Worm (Caenorhabditis elegans) whole organism, L4 larva: ENCODE results near the gene suf-1.
A peak's percentile ranks its signal among the peaks of the same experiment; 100 is the strongest.

Source experiments
- D1046.2 ChIP-seq: fragments of 200-800 bp; sonication (Bioruptor generic); IDR thresholded peaks from 2 replicates; pipeline ENCODE4 v1.3.6; 2022; ENCODE audit warnings: missing genetic modification characterization, missing compliant biosample characterization
- F26F4.8 ChIP-seq: fragments of 200-800 bp; sonication (Bioruptor generic); conservative IDR thresholded peaks from 2 replicates; pipeline ENCODE4 v1.3.6; 2022; ENCODE audit warnings: missing genetic modification characterization, missing compliant biosample characterization
- F37D6.2 ChIP-seq: sonication (generic microtip); optimal IDR thresholded peaks from 2 replicates; lab custom pipeline; 2016; ENCODE audit warnings: mild to moderate bottlenecking, missing genetic modification characterization, missing compliant biosample characterization
- F49E8.2 ChIP-seq: sonication (generic microtip); optimal IDR thresholded peaks from 2 replicates; lab custom pipeline; 2016; ENCODE audit warnings: missing compliant biosample characterization, mild to moderate bottlenecking, missing genetic modification characterization, borderline replicate concordance
- T20F7.1 ChIP-seq: fragments of 200-800 bp; sonication (Bioruptor generic); optimal IDR thresholded peaks from 2 replicates; lab custom pipeline; 2018; ENCODE audit warnings: mild to moderate bottlenecking, missing genetic modification characterization, missing compliant biosample characterization
- Y5F2A.4 ChIP-seq: fragments of 200-800 bp; sonication (Bioruptor generic); optimal IDR thresholded peaks from 2 replicates; lab custom pipeline; 2018; ENCODE audit warnings: mild to moderate bottlenecking, missing genetic modification characterization, missing compliant biosample characterization
- ZK546.5 ChIP-seq, 2 experiments: sonication (generic microtip); optimal IDR thresholded peaks; 2 replicates each; lab custom pipeline; 2017; ENCODE audit warnings: missing biosample characterization in 2 of 2, missing genetic modification characterization in 2 of 2
- aly-2 ChIP-seq: sonication (generic microtip); optimal IDR thresholded peaks from 2 replicates; lab custom pipeline; 2018; ENCODE audit warnings: missing biosample characterization, missing genetic modification characterization
- arid-1 ChIP-seq: fragments of 200-800 bp; sonication (Bioruptor generic); conservative IDR thresholded peaks from 2 replicates; pipeline ENCODE4 v1.3.6; 2022; ENCODE audit warnings: missing genetic modification reagents, missing genetic modification characterization, missing compliant biosample characterization
- ceh-28 ChIP-seq: fragments of 150-350 bp; optimal IDR thresholded peaks from 2 replicates; lab custom pipeline; 2014; ENCODE audit warnings: missing biosample characterization, missing genetic modification reagents, missing genetic modification characterization
- ceh-32 ChIP-seq: sonication (generic microtip); optimal IDR thresholded peaks from 2 replicates; lab custom pipeline; 2016; ENCODE audit warnings: mild to moderate bottlenecking, missing genetic modification characterization, missing compliant biosample characterization; ENCODE audit not compliant: poor library complexity
- ceh-82 ChIP-seq: sonication (generic microtip); optimal IDR thresholded peaks from 2 replicates; lab custom pipeline; 2017; ENCODE audit warnings: missing biosample characterization, missing genetic modification characterization
- ces-1 ChIP-seq: fragments of 150-350 bp; sonication (generic microtip); optimal IDR thresholded peaks from 4 replicates; lab custom pipeline; 2014; ENCODE audit warnings: missing biosample characterization, missing genetic modification reagents, missing genetic modification characterization
- cey-2 ChIP-seq: sonication (generic microtip); optimal IDR thresholded peaks from 3 replicates; lab custom pipeline; 2017; ENCODE audit warnings: missing genetic modification characterization, mild to moderate bottlenecking, missing compliant biosample characterization, antibody characterized with exemption, borderline replicate concordance; ENCODE audit not compliant: insufficient read depth
- ctbp-1 ChIP-seq: fragments of 200-800 bp; sonication (Bioruptor generic); IDR thresholded peaks from 2 replicates; pipeline ENCODE4 v1.3.6; 2022; ENCODE audit warnings: missing genetic modification reagents, missing genetic modification characterization, missing compliant biosample characterization
- daf-19 ChIP-seq: fragments of 200-800 bp; sonication (Bioruptor generic); conservative IDR thresholded peaks from 2 replicates; pipeline ENCODE4 v1.3.6; 2022; ENCODE audit warnings: missing genetic modification characterization, missing compliant biosample characterization
- dpl-1 ChIP-seq: fragments of 150-350 bp; optimal IDR thresholded peaks from 2 replicates; lab custom pipeline; 2014; ENCODE audit warnings: missing biosample characterization, missing genetic modification reagents, missing genetic modification characterization
- dve-1 ChIP-seq: sonication (generic microtip); optimal IDR thresholded peaks from 2 replicates; lab custom pipeline; 2017; ENCODE audit warnings: antibody characterized with exemption, mild to moderate bottlenecking, missing genetic modification characterization, missing compliant biosample characterization; ENCODE audit not compliant: insufficient read depth
- egl-27 ChIP-seq: sonication (generic microtip); optimal IDR thresholded peaks from 3 replicates; lab custom pipeline; 2017; ENCODE audit warnings: missing biosample characterization, missing genetic modification reagents, missing genetic modification characterization
- fkh-10 ChIP-seq: fragments of 150-350 bp; optimal IDR thresholded peaks from 2 replicates; lab custom pipeline; 2014; ENCODE audit warnings: missing biosample characterization, missing genetic modification reagents, missing genetic modification characterization
- hlh-11 ChIP-seq: fragments of 200-800 bp; sonication (Bioruptor generic); optimal IDR thresholded peaks from 2 replicates; lab custom pipeline; 2018; ENCODE audit warnings: mild to moderate bottlenecking, missing genetic modification characterization, missing compliant biosample characterization
- lim-7 ChIP-seq: fragments of 200-800 bp; sonication (Bioruptor generic); IDR thresholded peaks from 2 replicates; pipeline ENCODE4 v1.3.6; 2022; ENCODE audit warnings: missing genetic modification characterization, missing compliant biosample characterization
- lin-39 ChIP-seq: fragments of 150-350 bp; optimal IDR thresholded peaks from 2 replicates; lab custom pipeline; 2014; ENCODE audit warnings: missing biosample characterization, missing genetic modification reagents, missing genetic modification characterization
- lir-3 ChIP-seq: sonication (generic microtip); optimal IDR thresholded peaks from 2 replicates; lab custom pipeline; 2016; ENCODE audit warnings: mild to moderate bottlenecking, missing genetic modification characterization, missing compliant biosample characterization
- lsy-2 ChIP-seq, 2 experiments: fragments of 150-350 bp in 1 of 2; sonication (generic microtip) in 1 of 2; optimal IDR thresholded peaks; 2 replicates each; lab custom pipeline; 2014 to 2017; ENCODE audit warnings: missing biosample characterization in 2 of 2, missing genetic modification characterization in 2 of 2
- madf-9 ChIP-seq: fragments of 200-800 bp; sonication (Bioruptor generic); conservative IDR thresholded peaks from 2 replicates; pipeline ENCODE4 v1.3.6; 2022; ENCODE audit warnings: missing genetic modification reagents, missing genetic modification characterization, missing compliant biosample characterization
- mes-2 ChIP-seq: sonication (generic microtip); optimal IDR thresholded peaks from 2 replicates; lab custom pipeline; 2016; ENCODE audit warnings: missing genotype, mild to moderate bottlenecking, missing genetic modification characterization, missing compliant biosample characterization; ENCODE audit not compliant: poor library complexity, severe bottlenecking
- mxl-2 ChIP-seq: fragments of 200-800 bp; sonication (Bioruptor generic); conservative IDR thresholded peaks from 2 replicates; pipeline ENCODE4 v1.3.6; 2022; ENCODE audit warnings: missing genetic modification reagents, missing genetic modification characterization, missing compliant biosample characterization
- nhr-10 ChIP-seq: fragments of 150-350 bp; optimal IDR thresholded peaks from 2 replicates; lab custom pipeline; 2014; ENCODE audit warnings: missing biosample characterization, missing genetic modification characterization
- nhr-11 ChIP-seq: fragments of 150-350 bp; optimal IDR thresholded peaks from 2 replicates; lab custom pipeline; 2014; ENCODE audit warnings: missing biosample characterization, missing genetic modification characterization
- nhr-111 ChIP-seq: fragments of 200-800 bp; sonication (Bioruptor generic); optimal IDR thresholded peaks from 2 replicates; lab custom pipeline; 2018; ENCODE audit warnings: mild to moderate bottlenecking, missing genetic modification characterization, missing compliant biosample characterization
- nhr-41 ChIP-seq: fragments of 200-800 bp; sonication (Bioruptor generic); IDR thresholded peaks from 2 replicates; pipeline ENCODE4 v1.3.6; 2022; ENCODE audit warnings: missing genetic modification reagents, missing genetic modification characterization, missing compliant biosample characterization
- nhr-42 ChIP-seq: fragments of 200-800 bp; sonication (Bioruptor generic); IDR thresholded peaks from 2 replicates; pipeline ENCODE4 v1.3.6; 2022; ENCODE audit warnings: missing genetic modification characterization, missing compliant biosample characterization
- nhr-76 ChIP-seq: fragments of 150-350 bp; optimal IDR thresholded peaks from 2 replicates; lab custom pipeline; 2014; ENCODE audit warnings: missing biosample characterization, missing genetic modification characterization
- php-3 ChIP-seq: fragments of 200-800 bp; sonication (Bioruptor generic); IDR thresholded peaks from 2 replicates; pipeline ENCODE4 v1.3.6; 2022; ENCODE audit warnings: missing genetic modification reagents, missing genetic modification characterization, missing compliant biosample characterization
- sdz-12 ChIP-seq: fragments of 200-800 bp; sonication (Bioruptor generic); optimal IDR thresholded peaks from 2 replicates; lab custom pipeline; 2018; ENCODE audit warnings: mild to moderate bottlenecking, missing genetic modification characterization, missing compliant biosample characterization
- set-16 ChIP-seq: fragments of 200-800 bp; sonication (Bioruptor generic); IDR thresholded peaks from 2 replicates; pipeline ENCODE4 v1.3.6; 2022; ENCODE audit warnings: missing genetic modification reagents, missing genetic modification characterization, missing compliant biosample characterization
- skn-1 ChIP-seq: fragments of 150-350 bp; optimal IDR thresholded peaks from 2 replicates; lab custom pipeline; 2014; ENCODE audit warnings: missing biosample characterization, missing genetic modification characterization
- snpc-1.2 ChIP-seq: fragments of 200-800 bp; sonication (Bioruptor generic); IDR thresholded peaks from 2 replicates; pipeline ENCODE4 v1.3.6; 2022; ENCODE audit warnings: missing genetic modification reagents, missing genetic modification characterization, missing compliant biosample characterization
- tag-97 ChIP-seq: fragments of 200-800 bp; sonication (Bioruptor generic); IDR thresholded peaks from 2 replicates; pipeline ENCODE4 v1.3.6; 2022; ENCODE audit warnings: missing genetic modification characterization, missing compliant biosample characterization
- unc-130 ChIP-seq: sonication (generic microtip); optimal IDR thresholded peaks from 2 replicates; lab custom pipeline; 2016; ENCODE audit warnings: missing genetic modification reagents, missing genetic modification characterization, missing compliant biosample characterization
- unc-62 ChIP-seq, 3 experiments: fragments of 150-350 bp in 1 of 3; sonication (generic microtip); optimal IDR thresholded peaks in 2 of 3; peaks in 1 of 3; 1 replicate in 1 of 3; 2 replicates in 2 of 3; lab custom pipeline; 2014 to 2017; ENCODE audit warnings: missing biosample characterization in 3 of 3, missing genetic modification characterization in 3 of 3, missing genetic modification reagents in 3 of 3, missing genotype in 1 of 3
- zfp-2 ChIP-seq: sonication (generic microtip); optimal IDR thresholded peaks from 2 replicates; lab custom pipeline; 2016; ENCODE audit warnings: mild to moderate bottlenecking, missing genetic modification characterization, missing compliant biosample characterization
- ztf-7 ChIP-seq: fragments of 150-350 bp; optimal IDR thresholded peaks from 2 replicates; lab custom pipeline; 2014; ENCODE audit warnings: missing biosample characterization, missing genetic modification characterization

suf-1 gene

ce11 chrII:8561227-8561626 is 42.4 kb upstream of the suf-1 start, which contains the start of gene iff-2 (continued):
- peak; percentile 41 for TF ChIP-seq ceh-28 (tag; lab: Kevin White, UChicago)
- peak; percentile 81 for TF ChIP-seq nhr-76
- peak; percentile 97 for TF ChIP-seq nhr-10 (tag; lab: Kevin White, UChicago)
- peak; percentile 51 for TF ChIP-seq unc-130 (GFP tag; lab: Kevin White, UChicago)
- peak; percentile 97 for TF ChIP-seq mes-2 (tag; lab: Kevin White, UChicago)
- TF ChIP-seq lim-7 (GFP tag; lab: Robert Waterston, UW), result peak; percentile 70; the same call in 1 of the 2 replicates
- peak; percentile 95 for TF ChIP-seq php-3 (GFP tag; lab: Robert Waterston, UW)
- TF ChIP-seq set-16, result peak; percentile 73
- peak; percentile 19 for TF ChIP-seq aly-2
- TF ChIP-seq snpc-1.2 (GFP tag; lab: Robert Waterston, UW), result no peak
- no peak for TF ChIP-seq nhr-111 (GFP tag; lab: Kevin White, UChicago)
- TF ChIP-seq sdz-12 (GFP tag; lab: Kevin White, UChicago), result peak; percentile 60
- peak; percentile 99 for TF ChIP-seq fkh-10 (GFP tag; lab: Kevin White, UChicago)
- peak; percentile 94 for TF ChIP-seq D1046.2 (GFP tag; lab: Robert Waterston, UW)
- TF ChIP-seq ces-1, result peak; percentile 77
- peak; percentile 94 for TF ChIP-seq nhr-41 (GFP tag; lab: Robert Waterston, UW)
- TF ChIP-seq ctbp-1 (GFP tag; lab: Robert Waterston, UW), result peak; percentile 98
- TF ChIP-seq lir-3 (tag; lab: Kevin White, UChicago), result peak; percentile 76
- TF ChIP-seq unc-62 (GFP tag; optimal IDR thresholded peaks at IDR 0.05 in 1 of 2; lab: Kevin White, UChicago), result peak; percentile 14 to 100
- peak; percentile 51 for TF ChIP-seq unc-62 (tag; optimal IDR thresholded peaks at IDR 0.05; lab: Kevin White, UChicago)
- TF ChIP-seq mxl-2 (GFP tag; lab: Robert Waterston, UW), result peak; percentile 92
- no peak for TF ChIP-seq F26F4.8 (GFP tag; lab: Robert Waterston, UW)
- TF ChIP-seq T20F7.1, result peak; percentile 97
- TF ChIP-seq skn-1, result peak; percentile 95
- 0 out of 2 replicates have a peak, but pooled peaks have one; percentile 78 for TF ChIP-seq tag-97 (GFP tag; lab: Robert Waterston, UW)
- peak; percentile 97 to 98 for TF ChIP-seq lsy-2 (tag; optimal IDR thresholded peaks at IDR 0.05; lab: Kevin White, UChicago)
- TF ChIP-seq F37D6.2 (tag; lab: Kevin White, UChicago), result peak; percentile 95
- no peak for TF ChIP-seq F49E8.2 (tag; lab: Kevin White, UChicago)
- no peak for TF ChIP-seq lin-39 (tag; lab: Kevin White, UChicago)
- TF ChIP-seq dpl-1 (GFP tag; lab: Kevin White, UChicago), result peak; percentile 97
- TF ChIP-seq ztf-7, result peak; percentile 87
- peak; percentile 98 for TF ChIP-seq nhr-42 (GFP tag; lab: Robert Waterston, UW)
- TF ChIP-seq nhr-11 (tag; lab: Kevin White, UChicago), result peak; percentile 100
- TF ChIP-seq zfp-2 (tag; lab: Kevin White, UChicago), result peak; percentile 100
- peak; percentile 47 to 92 for TF ChIP-seq ZK546.5 (tag; optimal IDR thresholded peaks at IDR 0.05; lab: Kevin White, UChicago)
- peak; percentile 100 for TF ChIP-seq dve-1 (tag; lab: Kevin White, UChicago)
- TF ChIP-seq, all 104 proteins: peak for 87

DNA sequence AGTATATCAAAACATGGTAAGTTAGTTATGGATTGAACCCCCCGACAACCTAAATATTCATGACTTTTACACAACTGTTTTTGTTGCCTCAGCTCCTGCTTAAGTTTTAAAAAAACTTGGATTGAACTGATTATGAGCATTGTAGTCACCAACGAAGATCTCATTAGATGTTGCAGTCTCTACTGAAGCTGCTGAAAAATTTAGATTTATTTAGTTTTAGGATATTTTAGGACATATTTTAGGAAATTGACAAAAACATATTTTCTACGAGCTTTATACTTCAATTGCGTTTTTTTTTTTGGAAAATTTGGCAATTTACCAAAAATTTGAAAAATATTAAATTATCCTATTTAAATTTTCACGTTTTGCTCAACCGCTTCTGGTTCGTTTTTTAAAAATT is 41.6 kb upstream of the suf-1 start, which contains the start of gene F54C9.14:
Gene F54C9.14, plus strand, starts transcription at position 301 of the 400 bp plus-strand sequence.
- no peak for TF ChIP-seq unc-62 (GFP tag; optimal IDR thresholded peaks at IDR 0.05 in 1 of 2; lab: Kevin White, UChicago)
- TF ChIP-seq unc-62 (tag; optimal IDR thresholded peaks at IDR 0.05; lab: Kevin White, UChicago), result no peak
- no peak for TF ChIP-seq Y5F2A.4 (GFP tag; lab: Kevin White, UChicago)
- TF ChIP-seq hlh-11, result no peak
- TF ChIP-seq D1046.2 (GFP tag; lab: Robert Waterston, UW), result no peak
- no peak for TF ChIP-seq daf-19 (GFP tag; lab: Robert Waterston, UW)
- TF ChIP-seq cey-2 (tag; lab: Kevin White, UChicago), result no peak
- no peak for TF ChIP-seq ctbp-1 (GFP tag; lab: Robert Waterston, UW)
- TF ChIP-seq arid-1, result no peak
- TF ChIP-seq ceh-32 (tag; lab: Kevin White, UChicago), result no peak
- no peak for TF ChIP-seq ceh-82
- no peak for TF ChIP-seq egl-27 (tag; lab: Kevin White, UChicago)
- no peak for TF ChIP-seq fkh-10 (GFP tag; lab: Kevin White, UChicago)
- no peak for TF ChIP-seq madf-9 (GFP tag; lab: Robert Waterston, UW)
- no peak for TF ChIP-seq snpc-1.2 (GFP tag; lab: Robert Waterston, UW)
